Worm (Caenorhabditis elegans): ENCODE data around the gene C08B6.6.

Gene C08B6.6

DNA sequence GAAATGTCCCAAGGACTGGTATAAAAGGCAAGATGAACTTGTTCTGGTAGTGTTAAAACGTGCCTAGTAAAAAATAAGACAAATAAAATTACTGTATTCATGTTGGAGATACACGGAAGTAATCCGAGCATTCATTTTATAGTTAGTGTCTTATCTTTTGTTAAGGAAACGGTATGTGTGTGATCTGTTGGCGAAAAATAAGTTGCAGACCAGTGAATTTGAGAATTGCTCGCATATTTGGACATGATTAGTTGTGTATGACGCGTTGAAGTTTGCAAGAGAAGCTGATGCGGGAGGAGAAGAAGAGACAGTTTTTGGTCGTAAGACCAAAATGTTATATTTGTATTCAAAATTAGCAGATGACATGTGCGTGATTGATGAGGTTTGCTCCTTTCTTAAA lies 21.5 kb upstream of the C08B6.6 start, which contains the start of gene C08B6.14:
C08B6.14 (minus strand) TSS at position 101 of the 400 bp plus-strand sequence.
- TF ChIP-seq W03F9.2 (tag; optimal IDR thresholded peaks at IDR 0.05) (no peak), dao-5 (tag; optimal IDR thresholded peaks at IDR 0.05) (no peak), him-1 (tag; optimal IDR thresholded peaks at IDR 0.05) (no peak)

DNA sequence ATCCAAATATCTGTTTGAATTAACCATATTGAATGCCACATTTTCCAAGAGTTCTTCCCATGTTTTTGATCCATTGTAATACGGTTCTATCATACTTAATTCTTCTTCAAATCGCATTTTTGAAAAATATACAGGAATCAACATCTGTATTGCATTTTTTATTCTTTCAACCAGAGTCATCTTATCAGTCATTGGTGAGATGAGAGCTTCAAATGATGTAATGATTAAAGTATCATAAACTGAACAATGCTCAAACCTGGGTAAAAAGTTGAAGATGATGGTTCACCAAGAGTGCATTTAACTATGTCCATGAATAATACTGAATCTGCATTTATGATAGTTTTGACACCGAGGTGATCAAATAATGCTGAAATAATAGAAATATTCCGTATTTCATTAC lies 19.6 kb upstream of the C08B6.6 start:
- TF ChIP-seq him-1 (tag; optimal IDR thresholded peaks at IDR 0.05) = no peak
- TF ChIP-seq W03F9.2 (tag; optimal IDR thresholded peaks at IDR 0.05) = no peak
- TF ChIP-seq dao-5 (tag; optimal IDR thresholded peaks at IDR 0.05) = no peak

- TF ChIP-seq W03F9.2 (tag; optimal IDR thresholded peaks at IDR 0.05) (no peak), dao-5 (tag; optimal IDR thresholded peaks at IDR 0.05) (no peak), him-1 (tag; optimal IDR thresholded peaks at IDR 0.05) (no peak)
These were observed 18.6 kb upstream of the C08B6.6 start, which contains the start of gene ugt-17 for ce11 chrV:10104785-10105310. Gene ugt-17 (minus strand): TSS chrV:10104964.

DNA sequence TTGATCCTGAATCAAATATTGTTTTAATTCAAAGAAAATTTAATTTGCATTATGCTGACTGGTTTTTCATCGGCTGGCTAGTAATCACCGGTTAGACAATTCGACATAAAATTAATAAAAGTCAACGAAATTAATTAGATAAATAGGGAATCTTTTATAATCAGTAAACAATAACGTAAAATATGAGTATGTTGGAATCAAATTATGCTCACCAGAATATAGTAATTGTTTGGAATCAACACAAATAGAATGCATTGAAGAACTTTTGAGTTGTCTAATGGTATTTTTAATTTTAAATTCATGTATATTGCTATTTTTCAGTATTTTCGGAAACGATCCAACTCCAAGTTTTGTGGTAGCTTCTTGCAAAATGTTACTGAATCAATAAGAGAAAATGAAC lies 18.0 kb upstream of the C08B6.6 start, which contains the start of gene C08B6.2:
C08B6.2 (plus strand) TSS at position 301 of the 400 bp plus-strand sequence.
- no peak for TF ChIP-seq him-1 (tag; optimal IDR thresholded peaks at IDR 0.05)
- TF ChIP-seq W03F9.2 (tag; optimal IDR thresholded peaks at IDR 0.05) = no peak
- TF ChIP-seq dao-5 (tag; optimal IDR thresholded peaks at IDR 0.05) = no peak

- TF ChIP-seq W03F9.2 (tag; optimal IDR thresholded peaks at IDR 0.05) (no peak), him-1 (tag; optimal IDR thresholded peaks at IDR 0.05) (no peak), dao-5 (tag; optimal IDR thresholded peaks at IDR 0.05) (no peak)
These were observed 16.1 kb upstream of the C08B6.6 start, which contains the start of gene C08B6.11 for ce11 chrV:10107309-10107708. Gene C08B6.11 (plus strand): TSS chrV:10107609.

- no peak for TF ChIP-seq W03F9.2 (tag; optimal IDR thresholded peaks at IDR 0.05)
- no peak for TF ChIP-seq dao-5 (tag; optimal IDR thresholded peaks at IDR 0.05)
- TF ChIP-seq him-1 (tag; optimal IDR thresholded peaks at IDR 0.05) = no peak
These were observed 12.3 kb upstream of the C08B6.6 start for ce11 chrV:10111129-10111528.

DNA sequence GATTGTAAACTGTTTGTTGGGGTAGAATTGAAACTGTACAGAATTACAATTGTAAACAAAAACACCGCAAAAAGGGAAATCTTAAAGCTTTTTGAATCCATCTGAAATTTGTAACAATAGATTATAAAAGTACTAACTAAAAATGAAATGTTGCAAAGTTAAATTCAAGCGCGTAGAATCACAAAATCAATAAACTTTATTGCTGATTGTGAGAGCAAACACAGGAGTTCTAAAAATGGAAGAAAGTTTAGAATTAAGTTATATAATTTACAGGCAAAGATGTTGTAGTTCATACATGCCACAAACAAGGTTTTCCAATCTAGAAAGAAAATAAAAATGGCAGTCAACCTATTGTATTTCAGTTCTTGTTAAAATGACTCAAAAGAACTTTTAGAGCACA lies 11.2 kb upstream of the C08B6.6 start, which contains the start of gene C08B6.3:
C08B6.3 (minus strand) TSS at position 101 of the 400 bp plus-strand sequence.
- TF ChIP-seq dao-5 (tag; optimal IDR thresholded peaks at IDR 0.05) (no peak), him-1 (tag; optimal IDR thresholded peaks at IDR 0.05) (no peak), W03F9.2 (tag; optimal IDR thresholded peaks at IDR 0.05) (no peak)

- TF ChIP-seq dao-5 (tag; optimal IDR thresholded peaks at IDR 0.05) (no peak), him-1 (tag; optimal IDR thresholded peaks at IDR 0.05) (no peak), W03F9.2 (tag; optimal IDR thresholded peaks at IDR 0.05) (no peak)
These were observed 9.1 kb upstream of the C08B6.6 start, which contains the start of gene cht-5 for ce11 chrV:10114329-10114728. Gene cht-5 (plus strand): TSS chrV:10114629.

DNA sequence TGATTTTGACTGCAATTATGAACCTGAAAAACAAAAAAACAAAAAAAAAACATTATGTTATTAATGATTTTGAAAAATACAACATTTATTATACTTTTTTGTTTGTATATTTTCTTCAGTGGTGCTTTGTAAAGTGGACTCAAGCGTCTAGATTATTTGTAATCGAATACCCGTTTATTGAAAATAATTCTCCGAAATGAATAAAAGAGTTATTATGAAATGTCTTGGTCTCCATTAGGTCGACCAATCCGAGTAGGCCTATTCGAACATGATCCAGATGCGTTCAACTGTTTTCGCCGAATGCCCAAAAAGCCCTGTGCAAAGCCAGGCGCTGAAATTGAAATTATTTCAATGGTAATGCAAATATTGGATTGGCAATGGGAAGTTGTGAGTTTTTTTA lies 6.0 kb upstream of the C08B6.6 start, which contains the start of gene C08B6.5:
C08B6.5 (plus strand) TSS at position 301 of the 400 bp plus-strand sequence.
- no peak for TF ChIP-seq W03F9.2 (tag; optimal IDR thresholded peaks at IDR 0.05)
- TF ChIP-seq dao-5 (tag; optimal IDR thresholded peaks at IDR 0.05) = no peak
- TF ChIP-seq him-1 (tag; optimal IDR thresholded peaks at IDR 0.05) = no peak

ce11 chrV:10120898-10121297 lies 2.5 kb upstream of the C08B6.6 start, which contains the start of gene srxa-18:
Gene srxa-18 (minus strand): TSS chrV:10120997.
- TF ChIP-seq him-1 (tag; optimal IDR thresholded peaks at IDR 0.05) (no peak), W03F9.2 (tag; optimal IDR thresholded peaks at IDR 0.05) (no peak), dao-5 (tag; optimal IDR thresholded peaks at IDR 0.05) (no peak)

DNA sequence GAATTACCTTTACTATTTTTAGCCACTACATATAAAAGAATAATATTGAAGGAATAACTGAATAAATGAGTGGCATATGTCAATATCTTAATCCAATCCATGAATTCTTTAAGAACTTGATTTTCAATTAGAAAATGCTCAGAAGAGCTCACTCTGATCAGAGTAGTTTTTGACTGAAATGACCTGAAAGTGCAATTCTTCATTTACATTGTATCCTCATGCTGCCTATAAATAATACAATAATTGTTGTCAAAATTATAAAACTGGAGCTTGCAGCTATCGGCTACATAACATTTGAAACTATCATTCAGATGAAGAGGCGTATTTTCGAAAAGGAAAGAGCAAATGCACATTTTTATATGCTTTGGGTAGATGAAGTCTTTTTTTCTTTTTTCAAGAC lies 754 bp upstream of the C08B6.6 start, which contains the start of gene srxa-19:
srxa-19 (minus strand) TSS at position 101 of the 400 bp plus-strand sequence.
- TF ChIP-seq dao-5 (tag; optimal IDR thresholded peaks at IDR 0.05) (no peak), him-1 (tag; optimal IDR thresholded peaks at IDR 0.05) (no peak), W03F9.2 (tag; optimal IDR thresholded peaks at IDR 0.05) (no peak)

DNA sequence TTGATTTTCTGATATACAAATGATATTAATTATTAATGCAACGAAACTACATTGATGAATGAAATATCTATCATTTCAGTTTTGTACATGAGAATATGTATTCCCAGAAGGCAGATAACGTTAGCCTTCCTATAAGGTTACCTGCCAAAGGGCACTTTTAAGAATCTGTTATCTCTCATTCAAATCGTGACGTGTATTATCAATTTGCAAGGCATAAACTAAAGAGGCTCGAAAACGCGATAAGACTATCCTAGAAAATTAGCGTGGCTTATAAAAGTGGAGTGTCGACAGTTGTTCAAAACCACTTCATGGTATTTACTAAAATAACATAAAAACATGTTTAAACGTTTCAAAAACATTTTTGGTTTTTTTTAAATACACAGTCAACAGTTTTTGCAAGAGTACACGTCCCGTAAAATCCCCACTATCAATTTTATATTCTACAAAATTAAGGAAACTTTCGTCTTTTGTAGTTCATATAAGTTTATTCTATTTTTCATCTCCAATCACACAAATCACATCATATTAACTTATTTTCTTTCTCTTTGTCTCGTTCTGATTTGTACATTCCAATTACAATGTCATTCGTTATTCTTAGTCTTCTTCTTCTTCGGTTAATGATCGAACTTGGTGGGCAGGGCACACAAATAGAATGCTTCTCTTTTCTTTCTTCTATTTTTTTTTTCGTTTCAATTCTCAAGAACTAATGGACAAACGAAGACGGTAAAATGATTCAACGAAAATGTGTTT lies 1.6 kb downstream of the C08B6.6 start, which contains the start of gene C08B6.10:
C08B6.10 (plus strand) TSS at position 700 of the 750 bp plus-strand sequence.
- TF ChIP-seq dao-5 (tag; optimal IDR thresholded peaks at IDR 0.05) = no peak
- TF ChIP-seq him-1 (tag; optimal IDR thresholded peaks at IDR 0.05) = no peak
- no peak for TF ChIP-seq W03F9.2 (tag; optimal IDR thresholded peaks at IDR 0.05)

ce11 chrV:10130195-10130594 lies 6.8 kb downstream of the C08B6.6 start, which contains the start of gene aos-1:
Gene aos-1 (minus strand): TSS chrV:10130295.
- TF ChIP-seq dao-5 (tag; optimal IDR thresholded peaks at IDR 0.05) = no peak
- TF ChIP-seq W03F9.2 (tag; optimal IDR thresholded peaks at IDR 0.05) = no peak
- TF ChIP-seq him-1 (tag; optimal IDR thresholded peaks at IDR 0.05) = no peak

ce11 chrV:10133277-10133676 lies 9.9 kb downstream of the C08B6.6 start:
- TF ChIP-seq W03F9.2 (tag; optimal IDR thresholded peaks at IDR 0.05) (no peak), dao-5 (tag; optimal IDR thresholded peaks at IDR 0.05) (no peak), him-1 (tag; optimal IDR thresholded peaks at IDR 0.05) (no peak)
